Fruit fly (Drosophila melanogaster) whole organism, embryonic: ENCODE data around the gene RabX6.
A peak's percentile ranks its signal among the peaks of the same experiment; 100 is the strongest.

Experiments
- Antp ChIP-seq: fragments of 200-800 bp; sonication (Bioruptor generic); optimal IDR thresholded peaks from 3 replicates; lab custom pipeline; 2016; ENCODE audit warnings: missing biosample characterization, missing genetic modification characterization
- Asciz ChIP-seq: fragments of 200-800 bp; sonication (Bioruptor generic); optimal IDR thresholded peaks from 2 replicates; lab custom pipeline; 2017; ENCODE audit warnings: missing biosample characterization, mild to moderate bottlenecking, missing genetic modification characterization, missing genetic modification reagents
- CG10979 ChIP-seq: fragments of 200-800 bp; sonication (Bioruptor generic); optimal IDR thresholded peaks from 2 replicates; lab custom pipeline; 2018; ENCODE audit warnings: missing biosample characterization, mild to moderate bottlenecking, missing genetic modification characterization, moderate library complexity
- CG11696 ChIP-seq: fragments of 200-800 bp; sonication (Bioruptor generic); IDR thresholded peaks from 2 replicates; pipeline ENCODE4 v1.3.6; 2022; ENCODE audit warnings: missing biosample characterization, missing genetic modification characterization
- CG12391 ChIP-seq: fragments of 200-800 bp; sonication (Bioruptor generic); optimal IDR thresholded peaks from 3 replicates; lab custom pipeline; 2018; ENCODE audit warnings: missing biosample characterization, mild to moderate bottlenecking, missing genetic modification characterization, moderate library complexity
- CG13424 ChIP-seq: fragments of 200-800 bp; sonication (Bioruptor generic); optimal IDR thresholded peaks from 2 replicates; lab custom pipeline; 2019; ENCODE audit warnings: missing biosample characterization, mild to moderate bottlenecking, missing genetic modification characterization, moderate library complexity
- CG13894 ChIP-seq: fragments of 200-800 bp; sonication (Bioruptor generic); optimal IDR thresholded peaks from 3 replicates; lab custom pipeline; 2018; ENCODE audit warnings: missing biosample characterization, mild to moderate bottlenecking, missing genetic modification characterization, moderate library complexity
- CG15514 ChIP-seq: fragments of 200-800 bp; sonication (Bioruptor generic); optimal IDR thresholded peaks from 3 replicates; lab custom pipeline; 2017; ENCODE audit warnings: missing biosample characterization, missing genetic modification characterization, mild to moderate bottlenecking, moderate library complexity, missing genetic modification reagents
- CG17361 ChIP-seq: fragments of 200-800 bp; sonication (Bioruptor generic); IDR thresholded peaks from 3 replicates; pipeline ENCODE4 v1.3.6; 2022; ENCODE audit warnings: missing biosample characterization, missing genetic modification characterization
- CG2199 ChIP-seq: fragments of 200-800 bp; sonication (Bioruptor generic); IDR thresholded peaks from 3 replicates; pipeline ENCODE4 v1.3.6; 2022; ENCODE audit warnings: missing biosample characterization, missing genetic modification characterization
- CG31224 ChIP-seq: fragments of 200-800 bp; sonication (Bioruptor generic); IDR thresholded peaks from 2 replicates; pipeline ENCODE4 v1.3.6; 2022; ENCODE audit warnings: missing biosample characterization, missing genetic modification characterization
- CG7271 ChIP-seq: fragments of 200-800 bp; sonication (Bioruptor generic); optimal IDR thresholded peaks from 2 replicates; lab custom pipeline; 2018; ENCODE audit warnings: missing biosample characterization, mild to moderate bottlenecking, missing genetic modification characterization, moderate library complexity
- CrebB ChIP-seq: fragments of 200-800 bp; sonication (Bioruptor generic); optimal IDR thresholded peaks from 3 replicates; lab custom pipeline; 2018; ENCODE audit warnings: missing biosample characterization, mild to moderate bottlenecking, missing genetic modification characterization
- D ChIP-seq, 2 experiments: fragments of 200-800 bp in 1 of 2; fragments of >200 bp in 1 of 2; sonication (Bioruptor generic) in 1 of 2; optimal IDR thresholded peaks; 2 replicates in 1 of 2; 3 replicates in 1 of 2; lab custom pipeline; 2017; ENCODE audit warnings: mild to moderate bottlenecking in 1 of 2, missing biosample characterization in 1 of 2, missing genetic modification characterization in 1 of 2, missing genetic modification reagents in 1 of 2
- Deaf1 ChIP-seq: fragments of 200-800 bp; optimal IDR thresholded peaks from 3 replicates; lab custom pipeline; 2019; ENCODE audit warnings: missing biosample characterization, mild to moderate bottlenecking, missing genetic modification characterization, moderate library complexity
- Dll ChIP-seq: fragments of 200-800 bp; sonication (Bioruptor generic); IDR thresholded peaks from 4 replicates; pipeline ENCODE4 v1.3.6; 2022; ENCODE audit warnings: missing biosample characterization, missing genetic modification characterization; ENCODE audit not compliant: partially characterized antibody
- ERR ChIP-seq: fragments of 200-800 bp; sonication (Bioruptor generic); optimal IDR thresholded peaks from 2 replicates; lab custom pipeline; 2016; ENCODE audit warnings: missing biosample characterization, missing genetic modification characterization
- Hand ChIP-seq: fragments of 200-800 bp; sonication (Bioruptor generic); optimal IDR thresholded peaks from 2 replicates; lab custom pipeline; 2017; ENCODE audit warnings: mild to moderate bottlenecking, missing biosample characterization, missing genetic modification reagents, missing genetic modification characterization
- Hsf ChIP-seq: fragments of 200-800 bp; sonication (Bioruptor generic); optimal IDR thresholded peaks from 3 replicates; lab custom pipeline; 2016; ENCODE audit warnings: missing biosample characterization, missing genetic modification characterization
- Nf-YB ChIP-seq: fragments of 200-800 bp; sonication (Bioruptor generic); optimal IDR thresholded peaks from 3 replicates; lab custom pipeline; 2019; ENCODE audit warnings: missing biosample characterization, mild to moderate bottlenecking, missing genetic modification characterization, moderate library complexity
- Ravus ChIP-seq: fragments of 200-800 bp; sonication (Bioruptor generic); IDR thresholded peaks from 2 replicates; pipeline ENCODE4 v1.3.6; 2022; ENCODE audit warnings: missing biosample characterization, missing genetic modification characterization
- Sry-δ ChIP-seq: fragments of 200-800 bp; sonication (Bioruptor generic); optimal IDR thresholded peaks from 2 replicates; lab custom pipeline; 2016; ENCODE audit warnings: missing biosample characterization, missing genetic modification characterization
- Usf ChIP-seq: fragments of 200-800 bp; sonication (Bioruptor generic); optimal IDR thresholded peaks from 2 replicates; lab custom pipeline; 2017; ENCODE audit warnings: missing genotype, missing biosample characterization, missing genetic modification characterization
- Xbp1 ChIP-seq: fragments of 200-800 bp; sonication (Bioruptor generic); optimal IDR thresholded peaks from 3 replicates; lab custom pipeline; 2016; ENCODE audit warnings: missing biosample characterization, mild to moderate bottlenecking, missing genetic modification characterization
- ab ChIP-seq: fragments of 200-800 bp; sonication (Bioruptor generic); optimal IDR thresholded peaks from 2 replicates; lab custom pipeline; 2016; ENCODE audit warnings: missing biosample characterization, missing genetic modification characterization
- ac ChIP-seq: fragments of 200-800 bp; sonication (Bioruptor generic); optimal IDR thresholded peaks from 3 replicates; lab custom pipeline; 2017; ENCODE audit warnings: missing biosample characterization, mild to moderate bottlenecking, missing genetic modification characterization
- amos ChIP-seq: fragments of 200-800 bp; sonication (Bioruptor generic); IDR thresholded peaks from 2 replicates; pipeline ENCODE4 v1.3.6; 2022; ENCODE audit warnings: missing biosample characterization, missing genetic modification characterization; ENCODE audit not compliant: partially characterized antibody
- bbx ChIP-seq: fragments of 200-800 bp; sonication (Bioruptor generic); IDR thresholded peaks from 2 replicates; pipeline ENCODE4 v1.3.6; 2022; ENCODE audit warnings: missing biosample characterization, missing genetic modification characterization; ENCODE audit not compliant: partially characterized antibody
- btn ChIP-seq: fragments of 200-800 bp; sonication (Bioruptor generic); optimal IDR thresholded peaks from 2 replicates; lab custom pipeline; 2016; ENCODE audit warnings: missing biosample characterization, missing genetic modification characterization
- cg ChIP-seq: fragments of 200-800 bp; sonication (Bioruptor generic); optimal IDR thresholded peaks from 3 replicates; lab custom pipeline; 2019; ENCODE audit warnings: missing biosample characterization, mild to moderate bottlenecking, missing genetic modification characterization, moderate library complexity
- crol ChIP-seq: fragments of 200-800 bp; sonication (Bioruptor generic); IDR thresholded peaks from 2 replicates; pipeline ENCODE4 v1.3.6; 2022; ENCODE audit warnings: missing biosample characterization, missing genetic modification characterization
- cwo ChIP-seq: fragments of 200-800 bp; sonication (Bioruptor generic); optimal IDR thresholded peaks from 3 replicates; lab custom pipeline; 2017; ENCODE audit warnings: missing biosample characterization, missing genetic modification characterization, mild to moderate bottlenecking, moderate library complexity, missing genetic modification reagents
- exex ChIP-seq: fragments of 200-800 bp; sonication (Bioruptor generic); optimal IDR thresholded peaks from 4 replicates; lab custom pipeline; 2018; ENCODE audit warnings: missing biosample characterization, mild to moderate bottlenecking, missing genetic modification characterization, moderate library complexity
- fd96Cb ChIP-seq: fragments of 200-800 bp; sonication (Bioruptor generic); optimal IDR thresholded peaks from 2 replicates; lab custom pipeline; 2018; ENCODE audit warnings: missing biosample characterization, mild to moderate bottlenecking, missing genetic modification characterization, moderate library complexity
- lola ChIP-seq, 3 experiments: fragments of >200 bp in 2 of 3; fragments of 200-800 bp in 1 of 3; sonication (Bioruptor generic) in 1 of 3; optimal IDR thresholded peaks; 2 replicates each; lab custom pipeline; 2017 to 2019; ENCODE audit warnings: missing biosample characterization in 3 of 3, missing genetic modification characterization in 3 of 3, mild to moderate bottlenecking in 1 of 3, moderate library complexity in 1 of 3
- luna ChIP-seq: fragments of 200-800 bp; sonication (Bioruptor generic); optimal IDR thresholded peaks from 2 replicates; lab custom pipeline; 2016; ENCODE audit warnings: missing biosample characterization, missing genetic modification characterization
- mam ChIP-seq: fragments of 200-800 bp; sonication (Bioruptor generic); optimal IDR thresholded peaks from 3 replicates; lab custom pipeline; 2016; ENCODE audit warnings: missing biosample characterization, missing genetic modification characterization
- mld ChIP-seq: fragments of 200-800 bp; sonication (Bioruptor generic); IDR thresholded peaks from 3 replicates; pipeline ENCODE4 v1.3.6; 2022; ENCODE audit warnings: missing biosample characterization, missing genetic modification characterization; ENCODE audit not compliant: partially characterized antibody
- nerfin-1 ChIP-seq: fragments of 200-800 bp; sonication (Bioruptor generic); optimal IDR thresholded peaks from 3 replicates; lab custom pipeline; 2019; ENCODE audit warnings: missing biosample characterization, mild to moderate bottlenecking, missing genetic modification characterization, moderate library complexity
- onecut ChIP-seq: fragments of 200-800 bp; sonication (Bioruptor generic); IDR thresholded peaks from 2 replicates; pipeline ENCODE4 v1.3.6; 2022; ENCODE audit warnings: missing biosample characterization, missing genetic modification characterization
- peb ChIP-seq: fragments of 200-800 bp; sonication (Bioruptor generic); IDR thresholded peaks from 2 replicates; pipeline ENCODE4 v1.3.6; 2022; ENCODE audit warnings: missing biosample characterization, missing genetic modification characterization
- pros ChIP-seq: fragments of 200-800 bp; sonication (Bioruptor generic); optimal IDR thresholded peaks from 3 replicates; lab custom pipeline; 2019; ENCODE audit warnings: missing biosample characterization, mild to moderate bottlenecking, missing genetic modification characterization, moderate library complexity
- sens ChIP-seq: fragments of 200-800 bp; sonication (Bioruptor generic); peaks from one replicate; lab custom pipeline; 2016; ENCODE audit warnings: missing biosample characterization, missing genetic modification characterization
- stwl ChIP-seq: fragments of 200-800 bp; sonication (Bioruptor generic); optimal IDR thresholded peaks from 3 replicates; lab custom pipeline; 2018; ENCODE audit warnings: missing biosample characterization, mild to moderate bottlenecking, missing genetic modification characterization, moderate library complexity
- tup ChIP-seq: fragments of 200-800 bp; sonication (Bioruptor generic); optimal IDR thresholded peaks from 2 replicates; lab custom pipeline; 2016; ENCODE audit warnings: missing biosample characterization, mild to moderate bottlenecking, missing genetic modification characterization, moderate library complexity
- vvl ChIP-seq: fragments of 200-800 bp; sonication (Bioruptor generic); IDR thresholded peaks from 2 replicates; pipeline ENCODE4 v1.3.6; 2022; ENCODE audit warnings: missing biosample characterization, missing genetic modification characterization

Gene RabX6

DNA sequence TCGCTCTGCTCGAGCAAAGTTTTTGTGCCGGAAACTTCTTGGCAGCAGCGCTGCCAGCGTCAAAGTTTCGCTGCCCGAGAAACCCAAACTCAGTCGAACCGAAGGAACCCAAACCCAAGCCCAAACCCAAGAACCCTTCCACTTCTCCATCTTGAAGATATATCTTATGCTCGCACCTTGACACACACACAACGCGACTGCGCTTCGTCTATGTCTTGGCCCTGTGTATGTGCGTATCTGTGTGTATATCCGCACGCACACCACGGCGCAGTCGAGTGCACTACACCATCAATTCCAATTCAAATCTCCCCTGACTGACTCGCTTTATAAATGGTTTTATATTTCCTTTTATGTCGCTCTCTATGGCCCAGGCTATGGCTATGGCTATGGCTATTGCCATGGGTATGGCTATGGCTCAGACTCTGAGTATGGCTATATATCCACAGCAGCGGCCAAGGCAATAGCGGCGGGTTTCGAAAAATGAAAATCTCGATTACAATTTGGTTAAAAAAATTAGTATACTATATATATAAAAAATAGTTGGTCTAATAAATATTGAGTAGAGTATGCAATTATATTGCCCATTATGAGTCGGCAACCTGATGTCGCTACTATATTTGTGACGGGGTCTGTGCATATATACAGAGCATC, 6.2 kb downstream of the RabX6 start (continued):
- TF ChIP-seq vvl (peak; percentile 98), lola (GFP tag; optimal IDR thresholded peaks at IDR 0.05; lab: Kevin White, UChicago) (peak in 1 of 3 experiments; percentile 97), luna (GFP tag; lab: Kevin White, UChicago) (no peak), Hsf (GFP tag; lab: Kevin White, UChicago) (peak; percentile 77)

DNA sequence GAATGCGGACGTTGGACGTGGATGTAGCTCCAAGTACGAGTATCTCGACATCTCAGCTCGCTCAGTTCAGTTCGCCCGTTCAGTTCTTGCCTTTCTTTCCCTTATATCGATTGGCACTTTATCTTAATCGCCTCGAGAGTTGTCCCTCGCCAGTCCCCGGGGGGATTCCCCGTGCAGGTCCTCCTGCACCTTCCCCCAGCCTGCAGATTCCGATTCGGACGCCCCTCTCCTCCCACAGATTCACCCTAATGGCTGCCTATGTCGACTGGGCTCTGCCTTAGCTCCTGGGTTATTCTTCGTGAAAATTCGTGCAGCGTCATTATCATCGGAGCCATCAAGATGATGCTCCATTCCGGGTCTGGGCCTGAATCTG, 6.7 kb downstream of the RabX6 start:
- TF ChIP-seq CG12391 (tag; lab: Kevin White, UChicago) = no peak
- no peak for TF ChIP-seq ab (GFP tag; lab: Kevin White, UChicago)
- TF ChIP-seq stwl (tag; lab: Kevin White, UChicago) = no peak
- TF ChIP-seq D (optimal IDR thresholded peaks at IDR 0.05; lab: Kevin White, UChicago) = peak; percentile 80
- TF ChIP-seq D (GFP tag; optimal IDR thresholded peaks at IDR 0.05; lab: Kevin White, UChicago) = no peak
- TF ChIP-seq CG17361 = peak; percentile 5; the same call in 1 of the 3 replicates
- TF ChIP-seq CrebB = no peak
- TF ChIP-seq crol (GFP tag; lab: Robert Waterston, UW) = peak; percentile 64; the same call in 1 of the 2 replicates
- TF ChIP-seq onecut (GFP tag; lab: Robert Waterston, UW) = peak; percentile 36; the same call in 1 of the 2 replicates

DNA sequence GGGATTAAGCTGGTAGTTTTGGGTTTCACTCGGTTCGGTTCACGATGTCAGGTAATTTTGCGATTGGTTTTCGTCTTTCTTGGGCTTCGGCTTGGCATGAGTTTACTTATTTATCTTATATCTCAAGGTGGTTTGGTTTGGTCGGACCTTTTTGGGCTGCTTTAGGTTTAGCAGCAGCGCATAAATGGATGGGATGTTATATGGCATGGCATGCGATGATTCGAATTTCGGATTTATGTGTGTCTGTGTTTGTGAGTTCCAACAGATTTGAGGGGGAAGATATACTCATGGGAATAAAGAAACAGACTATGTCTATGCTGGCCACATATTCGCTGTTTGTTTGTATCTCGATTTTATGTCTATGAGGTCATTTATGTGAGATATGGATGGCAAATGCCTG, 7.4 kb downstream of the RabX6 start:
- no peak for TF ChIP-seq tup
- TF ChIP-seq Sry-δ (GFP tag; lab: Kevin White, UChicago) = no peak
- TF ChIP-seq pros (GFP tag; lab: Kevin White, UChicago) = peak; percentile 18
- 0 out of 3 replicates have a peak, but pooled peaks have one; percentile 23 for TF ChIP-seq CG2199 (GFP tag; lab: Robert Waterston, UW)
- TF ChIP-seq exex (tag; lab: Kevin White, UChicago) = no peak
- TF ChIP-seq cwo = no peak
- TF ChIP-seq Hand (GFP tag; lab: Kevin White, UChicago) = no peak
- no peak for TF ChIP-seq fd96Cb (tag; lab: Kevin White, UChicago)
- no peak for TF ChIP-seq CG31224 (GFP tag; lab: Robert Waterston, UW)
- TF ChIP-seq nerfin-1 (tag; lab: Kevin White, UChicago) = peak; percentile 33
- peak; percentile 100 for TF ChIP-seq CG13894 (tag; lab: Kevin White, UChicago)
- TF ChIP-seq cg (GFP tag; lab: Kevin White, UChicago) = peak; percentile 31
- TF ChIP-seq ERR (GFP tag; lab: Kevin White, UChicago) = no peak
- no peak for TF ChIP-seq sens (GFP tag; lab: Kevin White, UChicago)
- no peak for TF ChIP-seq amos (GFP tag; lab: Robert Waterston, UW)
- TF ChIP-seq mld (GFP tag; lab: Robert Waterston, UW) = no peak
- TF ChIP-seq Deaf1 (tag; lab: Kevin White, UChicago) = peak; percentile 83
- no peak for TF ChIP-seq bbx
- no peak for TF ChIP-seq CG11696 (GFP tag; lab: Robert Waterston, UW)
- no peak for TF ChIP-seq mam (GFP tag; lab: Kevin White, UChicago)
- no peak for TF ChIP-seq btn (GFP tag; lab: Kevin White, UChicago)
- TF ChIP-seq ac (GFP tag; lab: Kevin White, UChicago) = no peak
- TF ChIP-seq Ravus (GFP tag; lab: Robert Waterston, UW) = no peak
- no peak for TF ChIP-seq CG7271
- no peak for TF ChIP-seq Usf (GFP tag; lab: Kevin White, UChicago)
- TF ChIP-seq CG15514 = no peak
- no peak for TF ChIP-seq Xbp1 (GFP tag; lab: Kevin White, UChicago)
- no peak for TF ChIP-seq Nf-YB (GFP tag; lab: Kevin White, UChicago)
- TF ChIP-seq Dll (GFP tag; lab: Robert Waterston, UW) = no peak
- no peak for TF ChIP-seq CG13424
- no peak for TF ChIP-seq Asciz (GFP tag; lab: Kevin White, UChicago)
- TF ChIP-seq peb (GFP tag; lab: Robert Waterston, UW) = no peak
- no peak for TF ChIP-seq CG10979
- no peak for TF ChIP-seq Antp
